Fruit fly (Drosophila melanogaster): Measurements from ENCODE around the gene Caf1-55.
A peak's percentile ranks its signal among the peaks of the same experiment; 100 is the strongest.

Gene Caf1-55

dm6 chr3R:15218824-15219576, 6.4 kb upstream of the Caf1-55 start, which contains the start of the genes SIDL and CG12241 (continued):
- TF ChIP-seq CrebA (GFP tag; optimal IDR thresholded peaks at IDR 0.05; ENCODE audit: borderline replicate concordance) (no peak), N (GFP tag; optimal IDR thresholded peaks at IDR 0.05) (no peak), Myc (optimal IDR thresholded peaks at IDR 0.05) (no peak), Dfd (GFP tag; optimal IDR thresholded peaks at IDR 0.05) (no peak), ey (GFP tag; optimal IDR thresholded peaks at IDR 0.05) (peak; percentile 77)

dm6 chr3R:15222973-15223372, 2.4 kb upstream of the Caf1-55 start, which contains the start of gene Polr2G:
Gene Polr2G, minus strand, starts transcription at chr3R:15223180.
- TF ChIP-seq Hnf4 (GFP tag; optimal IDR thresholded peaks at IDR 0.05) (no peak), rgr (GFP tag; optimal IDR thresholded peaks at IDR 0.05) (no peak), lola (GFP tag; optimal IDR thresholded peaks at IDR 0.05) (no peak), CG9705 (GFP tag; optimal IDR thresholded peaks at IDR 0.05) (no peak), GATAd (GFP tag; optimal IDR thresholded peaks at IDR 0.05) (no peak), HLH106 (tag; optimal IDR thresholded peaks at IDR 0.05) (no peak), sage (GFP tag; optimal IDR thresholded peaks at IDR 0.05) (no peak), ey (GFP tag; optimal IDR thresholded peaks at IDR 0.05) (no peak)

DNA sequence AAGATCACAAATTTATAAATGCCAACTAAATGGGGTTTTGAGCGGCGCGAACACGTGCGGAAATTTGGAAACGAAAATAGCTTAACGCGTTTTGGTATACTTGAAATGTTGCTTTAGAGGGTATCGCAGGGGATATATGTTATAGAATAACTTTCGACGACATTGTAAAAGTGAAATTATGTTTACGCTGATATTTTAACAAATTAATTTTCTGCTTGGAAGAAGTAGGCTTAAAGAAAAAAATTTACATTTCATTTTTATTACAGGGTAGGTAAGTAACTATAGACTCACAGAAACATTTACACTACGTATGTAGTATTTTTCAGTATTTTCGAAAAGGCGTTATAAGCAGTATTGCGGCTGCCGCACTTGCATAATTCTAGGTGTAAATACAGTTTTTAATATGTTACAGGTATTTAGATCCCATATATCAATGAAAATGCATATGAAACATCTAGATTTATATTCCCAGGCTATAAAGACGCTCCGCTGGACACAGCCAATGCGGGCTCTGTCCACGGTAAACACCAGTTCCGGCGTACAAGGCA, 4.0 kb downstream of the Caf1-55 start, which contains the start of the genes Art3 and mRpS10:
TSS of gene Art3 (minus strand) at position 80 of the 548 bp plus-strand sequence.
TSS of gene mRpS10 (plus strand) at position 337 of the 548 bp plus-strand sequence.
- TF ChIP-seq h (GFP tag; optimal IDR thresholded peaks at IDR 0.05) (peak; percentile 100), dsf (GFP tag; optimal IDR thresholded peaks at IDR 0.05; ENCODE audit: borderline replicate concordance) (peak; percentile 98), lola (GFP tag; optimal IDR thresholded peaks at IDR 0.05) (no peak), sv (GFP tag; optimal IDR thresholded peaks at IDR 0.05) (peak; percentile 99), pan (optimal IDR thresholded peaks at IDR 0.05) (peak; percentile 91), OdsH (GFP tag; optimal IDR thresholded peaks at IDR 0.05) (peak; percentile 100), Hnf4 (GFP tag; optimal IDR thresholded peaks at IDR 0.05) (peak; percentile 100), Dfd (GFP tag; optimal IDR thresholded peaks at IDR 0.05) (peak; percentile 99), br (GFP tag; optimal IDR thresholded peaks at IDR 0.05) (peak; percentile 99), CG9705 (GFP tag; optimal IDR thresholded peaks at IDR 0.05) (peak; percentile 100), foxo (GFP tag; optimal IDR thresholded peaks at IDR 0.05) (peak; percentile 97 to 100), HLH106 (tag; optimal IDR thresholded peaks at IDR 0.05) (peak; percentile 100), rgr (GFP tag; optimal IDR thresholded peaks at IDR 0.05) (peak; percentile 100), Hr78 (GFP tag; optimal IDR thresholded peaks at IDR 0.05) (no peak), usp (GFP tag; optimal IDR thresholded peaks at IDR 0.05) (no peak), Vsx2 (GFP tag; optimal IDR thresholded peaks at IDR 0.05; ENCODE audit: partially characterized antibody) (no peak), fru (GFP tag; optimal IDR thresholded peaks at IDR 0.05) (peak; percentile 100), Dif (GFP tag; optimal IDR thresholded peaks at IDR 0.05; ENCODE audit: partially characterized antibody) (no peak), Rel (GFP tag; optimal IDR thresholded peaks at IDR 0.05) (peak; percentile 91), Rel (tag; optimal IDR thresholded peaks at IDR 0.05) (peak; percentile 99), tai (GFP tag; optimal IDR thresholded peaks at IDR 0.05) (no peak), ey (GFP tag; optimal IDR thresholded peaks at IDR 0.05) (peak; percentile 99), woc (GFP tag; optimal IDR thresholded peaks at IDR 0.05) (peak; percentile 99), dl (GFP tag; optimal IDR thresholded peaks at IDR 0.05; ENCODE audit: insufficient read depth in 1 of 2, partially characterized antibody in 2 of 2) (no peak), Sp1 (GFP tag; optimal IDR thresholded peaks at IDR 0.05) (peak; percentile 100), dmrt93B (GFP tag; optimal IDR thresholded peaks at IDR 0.05) (peak; percentile 100), jim (GFP tag; optimal IDR thresholded peaks at IDR 0.05) (peak; percentile 89), Abd-B (GFP tag; optimal IDR thresholded peaks at IDR 0.05) (no peak), sage (GFP tag; optimal IDR thresholded peaks at IDR 0.05) (peak; percentile 99), psq (GFP tag; optimal IDR thresholded peaks at IDR 0.05) (peak; percentile 99), Mio (GFP tag; optimal IDR thresholded peaks at IDR 0.05) (peak; percentile 96), CrebA (GFP tag; optimal IDR thresholded peaks at IDR 0.05; ENCODE audit: borderline replicate concordance) (no peak), brk (GFP tag; optimal IDR thresholded peaks at IDR 0.05) (no peak), Hr83 (GFP tag; optimal IDR thresholded peaks at IDR 0.05; ENCODE audit: poor library complexity, severe bottlenecking) (peak; percentile 99), Jra (GFP tag; optimal IDR thresholded peaks at IDR 0.05) (peak; percentile 99), GATAd (GFP tag; optimal IDR thresholded peaks at IDR 0.05) (peak; percentile 99), N (GFP tag; optimal IDR thresholded peaks at IDR 0.05) (no peak), Myc (optimal IDR thresholded peaks at IDR 0.05) (peak; percentile 48), CG32264 (GFP tag; optimal IDR thresholded peaks at IDR 0.05) (peak; percentile 99)
